Worm (Caenorhabditis elegans): ENCODE results near the gene F48B9.3.

ce11 chrX:2130141-2130540 lies 34.7 kb upstream of the F48B9.3 start, which contains the start of gene F53B1.8:
- TF ChIP-seq him-1 (tag; optimal IDR thresholded peaks at IDR 0.05) (no peak), dao-5 (tag; optimal IDR thresholded peaks at IDR 0.05) (no peak), W03F9.2 (tag; optimal IDR thresholded peaks at IDR 0.05) (no peak)

Data from whole organism, L4/young adult.